Worm (Caenorhabditis elegans) whole organism, L4 larva: ENCODE data around the gene C55A6.1.

ENCODE experiments used
- F10B5.3 ChIP-seq: sonication (generic microtip); optimal IDR thresholded peaks from 2 replicates; lab custom pipeline; 2016; ENCODE audit warnings: mild to moderate bottlenecking, missing genetic modification characterization, missing compliant biosample characterization
- T20F7.1 ChIP-seq: fragments of 200-800 bp; sonication (Bioruptor generic); optimal IDR thresholded peaks from 2 replicates; lab custom pipeline; 2018; ENCODE audit warnings: mild to moderate bottlenecking, missing genetic modification characterization, missing compliant biosample characterization
- Y105C5A.15 ChIP-seq: fragments of 200-800 bp; sonication (Bioruptor generic); IDR thresholded peaks from 2 replicates; pipeline ENCODE4 v1.3.6; 2022; ENCODE audit warnings: missing genetic modification characterization, missing compliant biosample characterization
- arid-1 ChIP-seq: fragments of 200-800 bp; sonication (Bioruptor generic); conservative IDR thresholded peaks from 2 replicates; pipeline ENCODE4 v1.3.6; 2022; ENCODE audit warnings: missing genetic modification reagents, missing genetic modification characterization, missing compliant biosample characterization
- daf-16 ChIP-seq, 3 experiments: sonication (generic microtip); optimal IDR thresholded peaks; 2 replicates each; lab custom pipeline; 2016 to 2017; ENCODE audit warnings: missing genetic modification characterization in 3 of 3, missing genetic modification reagents in 3 of 3, mild to moderate bottlenecking in 2 of 3, missing compliant biosample characterization in 2 of 3, missing biosample characterization in 1 of 3, moderate library complexity in 1 of 3
- daf-19 ChIP-seq: fragments of 200-800 bp; sonication (Bioruptor generic); conservative IDR thresholded peaks from 2 replicates; pipeline ENCODE4 v1.3.6; 2022; ENCODE audit warnings: missing genetic modification characterization, missing compliant biosample characterization
- daf-8 ChIP-seq: fragments of 200-800 bp; sonication (Bioruptor generic); IDR thresholded peaks from 2 replicates; pipeline ENCODE4 v1.3.6; 2022; ENCODE audit warnings: missing genetic modification characterization, missing compliant biosample characterization
- dmd-6 ChIP-seq: fragments of 200-800 bp; sonication (Bioruptor generic); IDR thresholded peaks from 2 replicates; pipeline ENCODE4 v1.3.6; 2022; ENCODE audit warnings: missing genetic modification reagents, missing genetic modification characterization, missing compliant biosample characterization
- dpl-1 ChIP-seq: fragments of 150-350 bp; optimal IDR thresholded peaks from 2 replicates; lab custom pipeline; 2014; ENCODE audit warnings: missing biosample characterization, missing genetic modification reagents, missing genetic modification characterization
- duxl-1 ChIP-seq: sonication (generic microtip); optimal IDR thresholded peaks from 2 replicates; lab custom pipeline; 2016; ENCODE audit warnings: mild to moderate bottlenecking, missing genetic modification characterization, moderate library complexity, missing compliant biosample characterization; ENCODE audit not compliant: poor library complexity
- dve-1 ChIP-seq: sonication (generic microtip); optimal IDR thresholded peaks from 2 replicates; lab custom pipeline; 2017; ENCODE audit warnings: antibody characterized with exemption, mild to moderate bottlenecking, missing genetic modification characterization, missing compliant biosample characterization; ENCODE audit not compliant: insufficient read depth
- hlh-11 ChIP-seq: fragments of 200-800 bp; sonication (Bioruptor generic); optimal IDR thresholded peaks from 2 replicates; lab custom pipeline; 2018; ENCODE audit warnings: mild to moderate bottlenecking, missing genetic modification characterization, missing compliant biosample characterization
- hlh-30 ChIP-seq: sonication (generic microtip); optimal IDR thresholded peaks from 2 replicates; lab custom pipeline; 2017; ENCODE audit warnings: antibody characterized with exemption, mild to moderate bottlenecking, missing genetic modification characterization, missing compliant biosample characterization; ENCODE audit not compliant: insufficient read depth
- lin-13 ChIP-seq: fragments of 150-350 bp; optimal IDR thresholded peaks from 2 replicates; lab custom pipeline; 2014; ENCODE audit warnings: missing biosample characterization, missing genetic modification reagents, missing genetic modification characterization
- lsy-2 ChIP-seq, 2 experiments: fragments of 150-350 bp in 1 of 2; sonication (generic microtip) in 1 of 2; optimal IDR thresholded peaks; 2 replicates each; lab custom pipeline; 2014 to 2017; ENCODE audit warnings: missing biosample characterization in 2 of 2, missing genetic modification characterization in 2 of 2
- madf-9 ChIP-seq: fragments of 200-800 bp; sonication (Bioruptor generic); conservative IDR thresholded peaks from 2 replicates; pipeline ENCODE4 v1.3.6; 2022; ENCODE audit warnings: missing genetic modification reagents, missing genetic modification characterization, missing compliant biosample characterization
- mes-2 ChIP-seq: sonication (generic microtip); optimal IDR thresholded peaks from 2 replicates; lab custom pipeline; 2016; ENCODE audit warnings: missing genotype, mild to moderate bottlenecking, missing genetic modification characterization, missing compliant biosample characterization; ENCODE audit not compliant: poor library complexity, severe bottlenecking
- mxl-3 ChIP-seq: fragments of 200-800 bp; sonication (Bioruptor generic); optimal IDR thresholded peaks from 2 replicates; lab custom pipeline; 2018; ENCODE audit warnings: mild to moderate bottlenecking, missing genetic modification characterization, missing compliant biosample characterization
- nhr-10 ChIP-seq: fragments of 150-350 bp; optimal IDR thresholded peaks from 2 replicates; lab custom pipeline; 2014; ENCODE audit warnings: missing biosample characterization, missing genetic modification characterization
- nhr-11 ChIP-seq: fragments of 150-350 bp; optimal IDR thresholded peaks from 2 replicates; lab custom pipeline; 2014; ENCODE audit warnings: missing biosample characterization, missing genetic modification characterization
- nhr-28 ChIP-seq: fragments of 150-350 bp; optimal IDR thresholded peaks from 2 replicates; lab custom pipeline; 2014; ENCODE audit warnings: missing biosample characterization, missing genetic modification characterization
- nhr-42 ChIP-seq: fragments of 200-800 bp; sonication (Bioruptor generic); IDR thresholded peaks from 2 replicates; pipeline ENCODE4 v1.3.6; 2022; ENCODE audit warnings: missing genetic modification characterization, missing compliant biosample characterization
- nhr-48 ChIP-seq: sonication (generic microtip); optimal IDR thresholded peaks from 2 replicates; lab custom pipeline; 2016; ENCODE audit warnings: mild to moderate bottlenecking, missing genetic modification characterization, missing compliant biosample characterization
- nhr-6 ChIP-seq: fragments of 150-350 bp; optimal IDR thresholded peaks from 2 replicates; lab custom pipeline; 2014; ENCODE audit warnings: missing biosample characterization, missing genetic modification characterization
- pqm-1 ChIP-seq: sonication (generic microtip); optimal IDR thresholded peaks from 2 replicates; lab custom pipeline; 2017; ENCODE audit warnings: missing biosample characterization, missing genetic modification characterization
- snpc-1.2 ChIP-seq: fragments of 200-800 bp; sonication (Bioruptor generic); IDR thresholded peaks from 2 replicates; pipeline ENCODE4 v1.3.6; 2022; ENCODE audit warnings: missing genetic modification reagents, missing genetic modification characterization, missing compliant biosample characterization
- snpc-4 ChIP-seq: fragments of 150-350 bp; optimal IDR thresholded peaks from 2 replicates; lab custom pipeline; 2014; ENCODE audit warnings: missing biosample characterization, missing genetic modification characterization
- unc-62 ChIP-seq, 3 experiments: fragments of 150-350 bp in 1 of 3; sonication (generic microtip); optimal IDR thresholded peaks in 2 of 3; peaks in 1 of 3; 1 replicate in 1 of 3; 2 replicates in 2 of 3; lab custom pipeline; 2014 to 2017; ENCODE audit warnings: missing biosample characterization in 3 of 3, missing genetic modification characterization in 3 of 3, missing genetic modification reagents in 3 of 3, missing genotype in 1 of 3
- zfp-2 ChIP-seq: sonication (generic microtip); optimal IDR thresholded peaks from 2 replicates; lab custom pipeline; 2016; ENCODE audit warnings: mild to moderate bottlenecking, missing genetic modification characterization, missing compliant biosample characterization
- ztf-7 ChIP-seq: fragments of 150-350 bp; optimal IDR thresholded peaks from 2 replicates; lab custom pipeline; 2014; ENCODE audit warnings: missing biosample characterization, missing genetic modification characterization

Gene C55A6.1

DNA sequence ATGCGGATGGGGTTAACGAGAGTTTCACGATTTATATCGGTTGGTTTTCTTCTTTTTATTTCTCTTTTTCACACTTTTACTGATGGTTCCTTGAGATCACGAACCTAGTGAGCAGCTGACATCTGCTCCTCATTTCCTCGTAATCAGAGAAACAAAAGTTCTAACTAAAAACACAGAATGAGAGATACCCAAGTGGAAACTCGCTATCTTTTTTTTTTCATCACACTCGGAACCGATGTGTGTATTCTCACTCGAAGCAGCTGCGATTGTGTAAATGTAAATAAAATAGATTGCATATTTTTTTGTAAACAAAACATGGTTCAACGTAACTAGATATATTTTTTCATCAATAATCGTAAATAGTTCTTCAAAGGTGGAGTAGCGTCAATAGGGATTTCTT is 1.6 kb upstream of the C55A6.1 start:
- TF ChIP-seq pqm-1 (tag; lab: Kevin White, UChicago) (no peak), T20F7.1 (no peak), nhr-48 (no peak), mes-2 (no peak), nhr-10 (tag; lab: Kevin White, UChicago) (no peak), nhr-11 (peak; percentile 24), hlh-11 (peak; percentile 51), daf-16 (GFP tag; optimal IDR thresholded peaks at IDR 0.05; lab: Kevin White, UChicago) (peak in 1 of 2 experiments; percentile 97), daf-16 (tag; optimal IDR thresholded peaks at IDR 0.05; lab: Kevin White, UChicago) (no peak), snpc-1.2 (no peak), lin-13 (GFP tag; lab: Kevin White, UChicago) (no peak), nhr-6 (tag; lab: Kevin White, UChicago) (no peak), madf-9 (GFP tag; lab: Robert Waterston, UW) (no peak)

DNA sequence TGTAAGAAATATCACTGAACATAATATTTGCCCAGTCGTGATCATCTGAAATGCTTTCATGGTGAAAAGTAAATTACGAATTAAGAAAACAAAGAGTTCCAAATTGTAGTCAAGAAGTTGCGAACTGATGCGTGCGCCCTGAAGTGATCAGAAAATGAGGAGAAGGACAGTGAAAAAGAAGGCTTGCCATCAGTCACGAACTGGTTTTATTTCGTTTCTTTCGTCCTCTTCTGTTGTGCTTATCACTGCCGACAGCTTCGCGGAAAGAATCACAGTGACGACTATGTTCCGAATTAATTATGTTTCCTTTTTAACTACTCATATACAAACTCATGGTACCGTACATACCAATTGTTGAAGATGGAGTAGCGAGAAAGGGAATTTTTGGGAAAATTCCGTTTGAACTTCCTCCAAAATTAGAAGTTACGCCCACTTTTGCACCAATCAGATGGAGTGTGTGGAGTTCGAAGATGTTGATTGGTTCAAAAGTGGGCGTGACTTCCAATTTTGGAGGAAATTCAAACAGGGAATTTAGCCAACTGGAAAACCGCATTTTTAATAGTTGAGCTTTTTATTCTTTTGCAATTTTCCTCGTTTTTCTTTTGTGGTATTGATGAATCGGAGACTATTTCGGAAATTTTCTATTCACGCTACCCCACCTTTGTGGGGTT is 1.6 kb downstream of the C55A6.1 start, which contains the start of gene C55A6.12:
TSS of gene C55A6.12 (minus strand) at position 51 of the 671 bp plus-strand sequence.
- TF ChIP-seq daf-19 = no peak
- peak; percentile 79 for TF ChIP-seq dpl-1 (GFP tag; lab: Kevin White, UChicago)
- TF ChIP-seq lsy-2 (tag; optimal IDR thresholded peaks at IDR 0.05; lab: Kevin White, UChicago) = peak in 1 of 2 experiments; percentile 24
- TF ChIP-seq unc-62 (GFP tag; optimal IDR thresholded peaks at IDR 0.05 in 1 of 2; lab: Kevin White, UChicago) = peak in 1 of 2 experiments; percentile 3
- TF ChIP-seq unc-62 (tag; optimal IDR thresholded peaks at IDR 0.05; lab: Kevin White, UChicago) = no peak

- peak; percentile 44 for TF ChIP-seq nhr-28 (tag; lab: Kevin White, UChicago)
- TF ChIP-seq daf-8 (GFP tag; lab: Robert Waterston, UW) = no peak
- TF ChIP-seq nhr-42 (GFP tag; lab: Robert Waterston, UW) = no peak
- peak; percentile 52 for TF ChIP-seq hlh-11
- peak; percentile 30 for TF ChIP-seq dmd-6
- TF ChIP-seq snpc-4 (tag; lab: Kevin White, UChicago) = no peak
- TF ChIP-seq dve-1 = peak; percentile 18
Observed at ce11 chrV:11500980-11501379, 3.8 kb downstream of the C55A6.1 start.

- TF ChIP-seq zfp-2 (tag; lab: Kevin White, UChicago) = no peak
- TF ChIP-seq nhr-28 (tag; lab: Kevin White, UChicago) = peak; percentile 22
- TF ChIP-seq mxl-3 (GFP tag; lab: Kevin White, UChicago) = peak; percentile 9
- peak in 1 of 2 experiments; percentile 92 for TF ChIP-seq unc-62 (GFP tag; optimal IDR thresholded peaks at IDR 0.05 in 1 of 2; lab: Kevin White, UChicago)
- no peak for TF ChIP-seq unc-62 (tag; optimal IDR thresholded peaks at IDR 0.05; lab: Kevin White, UChicago)
Observed at ce11 chrV:11499786-11500185, 5.0 kb downstream of the C55A6.1 start.

DNA sequence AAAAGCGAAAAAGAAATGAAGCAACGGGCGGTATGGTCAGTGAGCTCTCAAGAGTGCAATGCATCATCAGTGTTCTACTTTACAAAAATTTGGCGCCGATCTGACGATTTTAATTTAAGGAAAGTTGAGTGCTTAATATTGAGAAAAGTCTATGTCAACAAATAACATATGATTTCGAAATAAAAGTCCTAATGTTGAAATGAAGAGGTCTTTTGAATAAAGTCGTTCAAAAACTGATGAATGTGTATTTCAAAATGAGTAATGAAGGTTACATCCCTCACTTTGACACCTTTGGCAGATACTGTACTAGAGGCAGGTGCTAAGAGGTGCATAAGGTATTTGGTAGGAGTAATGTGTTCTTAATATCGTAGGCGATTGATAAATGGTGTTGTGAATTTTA is 7.3 kb downstream of the C55A6.1 start:
- TF ChIP-seq arid-1 (GFP tag; lab: Robert Waterston, UW) (no peak), Y105C5A.15 (GFP tag; lab: Robert Waterston, UW) (no peak), unc-62 (GFP tag; optimal IDR thresholded peaks at IDR 0.05 in 1 of 2; lab: Kevin White, UChicago) (peak in 1 of 2 experiments; percentile 92), unc-62 (tag; optimal IDR thresholded peaks at IDR 0.05; lab: Kevin White, UChicago) (no peak), duxl-1 (no peak), ztf-7 (tag; lab: Kevin White, UChicago) (no peak)
- TF ChIP-seq, all 104 proteins: peak for 1

DNA sequence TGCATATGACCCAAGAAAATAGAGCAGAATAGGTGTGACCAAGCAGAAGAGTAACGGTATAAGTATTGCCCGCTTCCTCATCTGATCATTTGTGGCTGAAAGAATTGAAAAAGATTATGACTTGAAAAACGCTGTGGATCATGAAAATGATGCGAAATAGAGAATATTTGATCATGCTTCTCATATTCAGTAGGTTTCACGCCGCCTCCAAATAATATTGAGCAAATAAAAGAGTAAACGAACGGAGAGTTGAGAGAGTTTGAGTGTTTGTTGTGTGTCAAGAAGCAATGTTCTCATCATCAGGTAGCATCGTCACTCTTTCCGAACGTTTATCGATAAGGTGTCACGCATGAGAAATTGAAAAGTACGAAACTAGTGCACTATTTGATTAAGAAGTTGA is 8.5 kb downstream of the C55A6.1 start, which contains the start of gene htrl-1:
TSS of gene htrl-1 (minus strand) at position 101 of the 400 bp plus-strand sequence.
- no peak for TF ChIP-seq hlh-30 (tag; lab: Kevin White, UChicago)
- TF ChIP-seq F10B5.3 = no peak
- TF ChIP-seq, all 104 proteins: peak for 0
